Worm (Caenorhabditis elegans) whole organism, mixed stage, embryonic: Measurements from ENCODE around the gene W02B12.16.
"Not testable (repeated sequence)": the region's sequence is repeated elsewhere in the genome, so short reads cannot be mapped to it uniquely, and the experiment has no call there.

ENCODE experiments used
- M03D4.4 ChIP-seq: sonication (generic microtip); optimal IDR thresholded peaks from 2 replicates; lab custom pipeline; 2017; ENCODE audit warnings: mild to moderate bottlenecking, missing genetic modification characterization, missing compliant biosample characterization
- bed-3 ChIP-seq: fragments of 200-800 bp; sonication (Bioruptor generic); optimal IDR thresholded peaks from 3 replicates; lab custom pipeline; 2018; ENCODE audit warnings: mild to moderate bottlenecking, missing genetic modification characterization, moderate library complexity, missing compliant biosample characterization
- blmp-1 ChIP-seq: fragments of 150-350 bp; optimal IDR thresholded peaks from 2 replicates; lab custom pipeline; 2014; ENCODE audit warnings: missing biosample characterization, missing genetic modification characterization
- ceh-39 ChIP-seq: fragments of 150-350 bp; optimal IDR thresholded peaks from 2 replicates; lab custom pipeline; 2014; ENCODE audit warnings: missing biosample characterization, missing genetic modification characterization
- ceh-43 ChIP-seq: fragments of 200-800 bp; sonication (Bioruptor generic); optimal IDR thresholded peaks from 2 replicates; lab custom pipeline; 2018; ENCODE audit warnings: mild to moderate bottlenecking, missing genetic modification characterization, moderate library complexity, missing compliant biosample characterization
- ces-1 ChIP-seq: fragments of 150-350 bp; optimal IDR thresholded peaks from 2 replicates; lab custom pipeline; 2014; ENCODE audit warnings: missing biosample characterization, missing genetic modification reagents, missing genetic modification characterization
- cnd-1 ChIP-seq: fragments of 200-800 bp; sonication (Bioruptor generic); optimal IDR thresholded peaks from 2 replicates; lab custom pipeline; 2018; ENCODE audit warnings: mild to moderate bottlenecking, missing genetic modification characterization, missing compliant biosample characterization
- drap-1 ChIP-seq: fragments of 200-800 bp; sonication (Bioruptor generic); optimal IDR thresholded peaks from 3 replicates; lab custom pipeline; 2018; ENCODE audit warnings: mild to moderate bottlenecking, missing genetic modification characterization, missing compliant biosample characterization
- elt-1 ChIP-seq: sonication (generic microtip); optimal IDR thresholded peaks from 2 replicates; lab custom pipeline; 2017; ENCODE audit warnings: missing genetic modification characterization, mild to moderate bottlenecking, missing compliant biosample characterization, antibody characterized with exemption, moderate library complexity, borderline replicate concordance; ENCODE audit not compliant: insufficient read depth
- elt-3 ChIP-seq: fragments of 150-350 bp; optimal IDR thresholded peaks from 2 replicates; lab custom pipeline; 2014; ENCODE audit warnings: missing biosample characterization, missing genetic modification characterization
- flh-1 ChIP-seq: fragments of 200-800 bp; sonication (Bioruptor generic); optimal IDR thresholded peaks from 2 replicates; lab custom pipeline; 2018; ENCODE audit warnings: mild to moderate bottlenecking, missing genetic modification characterization, moderate library complexity, missing compliant biosample characterization
- ham-2 ChIP-seq: fragments of 200-800 bp; sonication (Bioruptor generic); optimal IDR thresholded peaks from 2 replicates; lab custom pipeline; 2018; ENCODE audit warnings: mild to moderate bottlenecking, missing genetic modification characterization, missing compliant biosample characterization
- hlh-1 ChIP-seq: fragments of 150-350 bp; optimal IDR thresholded peaks from 2 replicates; lab custom pipeline; 2014; ENCODE audit warnings: missing biosample characterization, missing genetic modification reagents, missing genetic modification characterization
- lin-13 ChIP-seq: fragments of 150-350 bp; optimal IDR thresholded peaks from 2 replicates; lab custom pipeline; 2014; ENCODE audit warnings: missing biosample characterization, missing genetic modification characterization
- lin-32 ChIP-seq: fragments of 200-800 bp; sonication (Bioruptor generic); optimal IDR thresholded peaks from 2 replicates; lab custom pipeline; 2018; ENCODE audit warnings: mild to moderate bottlenecking, missing genetic modification characterization, missing compliant biosample characterization
- lsy-2 ChIP-seq: fragments of 150-350 bp; optimal IDR thresholded peaks from 2 replicates; lab custom pipeline; 2014; ENCODE audit warnings: missing biosample characterization, missing genetic modification characterization
- mab-5 ChIP-seq: fragments of 150-350 bp; optimal IDR thresholded peaks from 2 replicates; lab custom pipeline; 2014; ENCODE audit warnings: missing biosample characterization, missing genetic modification characterization
- mep-1 ChIP-seq: fragments of 150-350 bp; optimal IDR thresholded peaks from 2 replicates; lab custom pipeline; 2017; ENCODE audit warnings: missing biosample characterization, missing genetic modification reagents, missing genetic modification characterization, inconsistent platforms
- mls-2 ChIP-seq: sonication (generic microtip); optimal IDR thresholded peaks from 2 replicates; lab custom pipeline; 2016; ENCODE audit warnings: mild to moderate bottlenecking, missing genetic modification characterization, moderate library complexity, missing compliant biosample characterization
- nhr-12 ChIP-seq: fragments of 150-350 bp; optimal IDR thresholded peaks from 2 replicates; lab custom pipeline; 2014; ENCODE audit warnings: missing biosample characterization, missing genetic modification characterization
- nhr-2 ChIP-seq: fragments of 150-350 bp; optimal IDR thresholded peaks from 2 replicates; lab custom pipeline; 2014; ENCODE audit warnings: missing biosample characterization, missing genetic modification characterization
- nhr-237 ChIP-seq: fragments of 150-350 bp; optimal IDR thresholded peaks from 2 replicates; lab custom pipeline; 2014; ENCODE audit warnings: missing biosample characterization, missing genetic modification characterization
- nhr-28 ChIP-seq: fragments of 150-350 bp; optimal IDR thresholded peaks from 2 replicates; lab custom pipeline; 2014; ENCODE audit warnings: missing biosample characterization, missing genetic modification characterization
- nhr-76 ChIP-seq: sonication (generic microtip); optimal IDR thresholded peaks from 2 replicates; lab custom pipeline; 2017; ENCODE audit warnings: missing biosample characterization, missing genetic modification characterization
- pha-4 ChIP-seq: fragments of 150-350 bp; optimal IDR thresholded peaks from 2 replicates; lab custom pipeline; 2018; ENCODE audit warnings: missing biosample characterization, missing genetic modification reagents, missing genetic modification characterization
- sem-2 ChIP-seq: fragments of 200-800 bp; sonication (Bioruptor generic); optimal IDR thresholded peaks from 2 replicates; lab custom pipeline; 2018; ENCODE audit warnings: mild to moderate bottlenecking, missing genetic modification characterization, missing compliant biosample characterization
- snpc-4 ChIP-seq: fragments of 150-350 bp; optimal IDR thresholded peaks from 2 replicates; lab custom pipeline; 2014; ENCODE audit warnings: missing biosample characterization, missing genetic modification characterization
- sptf-1 ChIP-seq: sonication (generic microtip); optimal IDR thresholded peaks from 2 replicates; lab custom pipeline; 2017; ENCODE audit warnings: mild to moderate bottlenecking, missing genetic modification characterization, moderate library complexity, missing compliant biosample characterization
- tbx-8 ChIP-seq: fragments of 200-800 bp; sonication (Bioruptor generic); optimal IDR thresholded peaks from 2 replicates; lab custom pipeline; 2018; ENCODE audit warnings: mild to moderate bottlenecking, missing genetic modification characterization, moderate library complexity, missing compliant biosample characterization
- unc-120 ChIP-seq: sonication (generic microtip); optimal IDR thresholded peaks from 2 replicates; lab custom pipeline; 2017; ENCODE audit warnings: missing genetic modification characterization, missing compliant biosample characterization; ENCODE audit not compliant: poor library complexity, severe bottlenecking
- unc-39 ChIP-seq: fragments of 150-350 bp; optimal IDR thresholded peaks from 2 replicates; lab custom pipeline; 2014; ENCODE audit warnings: missing biosample characterization, missing genetic modification characterization
- unc-62 ChIP-seq: fragments of 150-350 bp; optimal IDR thresholded peaks from 2 replicates; lab custom pipeline; 2014; ENCODE audit warnings: missing biosample characterization, missing genetic modification reagents, missing genetic modification characterization
- zip-8 ChIP-seq: fragments of 150-350 bp; optimal IDR thresholded peaks from 2 replicates; lab custom pipeline; 2014; ENCODE audit warnings: missing biosample characterization, missing genetic modification characterization
- ztf-11 ChIP-seq: fragments of 150-350 bp; optimal IDR thresholded peaks from 2 replicates; lab custom pipeline; 2014; ENCODE audit warnings: missing biosample characterization, missing genetic modification characterization

The W02B12.16 gene

ce11 chrII:11448753-11449152, 27.6 kb downstream of the W02B12.16 start, which contains the start of gene W02B12.1:
Gene W02B12.1, plus strand, starts transcription at chrII:11449021.
- no peak for TF ChIP-seq ces-1 (GFP tag; lab: Kevin White, UChicago)
- no peak for TF ChIP-seq elt-3 (tag; lab: Kevin White, UChicago)
- TF ChIP-seq nhr-237: no peak
- TF ChIP-seq flh-1 (GFP tag; lab: Kevin White, UChicago): no peak
- no peak for TF ChIP-seq unc-39 (tag; lab: Kevin White, UChicago)
- TF ChIP-seq zip-8 (tag; lab: Kevin White, UChicago): no peak
- TF ChIP-seq lsy-2 (tag; lab: Kevin White, UChicago): no peak
- no peak for TF ChIP-seq sptf-1
- TF ChIP-seq lin-32: no peak

- TF ChIP-seq sptf-1: no peak
- no peak for TF ChIP-seq blmp-1 (tag; lab: Kevin White, UChicago)
- TF ChIP-seq unc-120 (tag; lab: Kevin White, UChicago): no peak
- no peak for TF ChIP-seq nhr-237
- TF ChIP-seq nhr-2 (tag; lab: Kevin White, UChicago): no peak
- TF ChIP-seq lin-32: no peak
- TF ChIP-seq unc-39 (tag; lab: Kevin White, UChicago): no peak
- TF ChIP-seq ceh-39 (tag; lab: Kevin White, UChicago): no peak
- TF ChIP-seq zip-8 (tag; lab: Kevin White, UChicago): no peak
- no peak for TF ChIP-seq M03D4.4 (tag; lab: Kevin White, UChicago)
- TF ChIP-seq sem-2 (GFP tag; lab: Kevin White, UChicago): no peak
- no peak for TF ChIP-seq nhr-28
- no peak for TF ChIP-seq lsy-2 (tag; lab: Kevin White, UChicago)
These were observed 31.3 kb downstream of the W02B12.16 start, which contains the start of gene W02B12.13 for ce11 chrII:11444973-11445372. Gene W02B12.13, plus strand, starts transcription at chrII:11445273.

ce11 chrII:11443862-11444261, 32.4 kb downstream of the W02B12.16 start, which contains the start of gene adbp-1:
Gene adbp-1, plus strand, starts transcription at chrII:11444162.
- TF ChIP-seq ces-1 (GFP tag; lab: Kevin White, UChicago) (no peak), unc-39 (tag; lab: Kevin White, UChicago) (no peak), cnd-1 (no peak), elt-1 (no peak), nhr-2 (tag; lab: Kevin White, UChicago) (no peak), lin-32 (no peak), tbx-8 (GFP tag; lab: Kevin White, UChicago) (no peak), bed-3 (no peak), zip-8 (tag; lab: Kevin White, UChicago) (no peak), lin-13 (tag; lab: Kevin White, UChicago) (no peak), ztf-11 (tag; lab: Kevin White, UChicago) (no peak), nhr-76 (tag; lab: Kevin White, UChicago) (no peak), ham-2 (GFP tag; lab: Kevin White, UChicago) (no peak), nhr-237 (no peak), nhr-28 (no peak)

- TF ChIP-seq unc-62 (GFP tag; lab: Kevin White, UChicago) (no peak), hlh-1 (tag; lab: Kevin White, UChicago) (no peak), nhr-76 (tag; lab: Kevin White, UChicago) (no peak), ces-1 (GFP tag; lab: Kevin White, UChicago) (no peak), nhr-2 (tag; lab: Kevin White, UChicago) (no peak), sptf-1 (no peak), M03D4.4 (tag; lab: Kevin White, UChicago) (no peak), snpc-4 (tag; lab: Kevin White, UChicago) (no peak), flh-1 (GFP tag; lab: Kevin White, UChicago) (no peak), ceh-43 (GFP tag; lab: Kevin White, UChicago) (no peak), ztf-11 (tag; lab: Kevin White, UChicago) (no peak), mab-5 (no peak)
These were observed 33.2 kb downstream of the W02B12.16 start for ce11 chrII:11443128-11443527.

ce11 chrII:11442425-11442824, 33.9 kb downstream of the W02B12.16 start, which contains the start of gene ebp-2:
Gene ebp-2, plus strand, starts transcription at chrII:11442725.
- not testable (repeated sequence) for TF ChIP-seq blmp-1 (tag; lab: Kevin White, UChicago); zip-8 (tag; lab: Kevin White, UChicago); nhr-237

- TF ChIP-seq flh-1 (GFP tag; lab: Kevin White, UChicago) (no peak), ham-2 (GFP tag; lab: Kevin White, UChicago) (peak; percentile 42), lin-32 (peak; percentile 45), sptf-1 (no peak), mls-2 (no peak), lsy-2 (tag; lab: Kevin White, UChicago) (no peak), sem-2 (GFP tag; lab: Kevin White, UChicago) (no peak), blmp-1 (tag; lab: Kevin White, UChicago) (no peak), ztf-11 (tag; lab: Kevin White, UChicago) (no peak), M03D4.4 (tag; lab: Kevin White, UChicago) (no peak), unc-120 (tag; lab: Kevin White, UChicago) (no peak), unc-39 (tag; lab: Kevin White, UChicago) (no peak), unc-62 (GFP tag; lab: Kevin White, UChicago) (no peak), cnd-1 (peak; percentile 3), lin-13 (tag; lab: Kevin White, UChicago) (peak; percentile 5), mab-5 (no peak), nhr-76 (tag; lab: Kevin White, UChicago) (no peak), elt-1 (no peak), mep-1 (no peak), nhr-237 (no peak), drap-1 (GFP tag; lab: Kevin White, UChicago) (no peak), nhr-2 (tag; lab: Kevin White, UChicago) (no peak), pha-4 (tag; lab: Kevin White, UChicago) (no peak), nhr-12 (tag; lab: Kevin White, UChicago) (no peak), zip-8 (tag; lab: Kevin White, UChicago) (no peak), ces-1 (GFP tag; lab: Kevin White, UChicago) (peak; percentile 94), ceh-43 (GFP tag; lab: Kevin White, UChicago) (no peak)
These were observed 36.0 kb downstream of the W02B12.16 start, which contains the start of gene VW02B12L.2 for ce11 chrII:11440265-11440664. Gene VW02B12L.2, minus strand, starts transcription at chrII:11440329.
